Fruit fly (Drosophila melanogaster) whole organism, wandering third instar larva: Measurements from ENCODE around the gene CG9396.

Experiments
- Abd-B ChIP-seq: fragments of >200 bp; optimal IDR thresholded peaks from 2 replicates; lab custom pipeline; 2017; ENCODE audit warnings: missing biosample characterization, missing genetic modification characterization
- CG9705 ChIP-seq: fragments of 200-800 bp; sonication (Bioruptor generic); optimal IDR thresholded peaks from 2 replicates; lab custom pipeline; 2018; ENCODE audit warnings: missing biosample characterization, mild to moderate bottlenecking, missing genetic modification characterization
- N ChIP-seq: fragments of >200 bp; optimal IDR thresholded peaks from 2 replicates; lab custom pipeline; 2018; ENCODE audit warnings: missing biosample characterization, missing external identifiers, missing genetic modification characterization
- dmrt93B ChIP-seq: fragments of 200-800 bp; sonication (Bioruptor generic); optimal IDR thresholded peaks from 2 replicates; lab custom pipeline; 2018; ENCODE audit warnings: missing biosample characterization, mild to moderate bottlenecking, missing genetic modification characterization
- fru ChIP-seq: fragments of 200-800 bp; sonication (Bioruptor generic); optimal IDR thresholded peaks from 3 replicates; lab custom pipeline; 2016; ENCODE audit warnings: missing biosample characterization, mild to moderate bottlenecking, missing genetic modification characterization
- h ChIP-seq: fragments of 200-800 bp; sonication (Bioruptor generic); optimal IDR thresholded peaks from 3 replicates; lab custom pipeline; 2016; ENCODE audit warnings: missing biosample characterization, mild to moderate bottlenecking, missing genetic modification characterization
- psq ChIP-seq: fragments of 200-800 bp; sonication (Bioruptor generic); optimal IDR thresholded peaks from 3 replicates; lab custom pipeline; 2017; ENCODE audit warnings: missing biosample characterization, mild to moderate bottlenecking, missing genetic modification characterization, moderate library complexity
- rgr ChIP-seq: fragments of 200-800 bp; sonication (Bioruptor generic); optimal IDR thresholded peaks from 3 replicates; lab custom pipeline; 2016; ENCODE audit warnings: missing biosample characterization, mild to moderate bottlenecking, missing genetic modification characterization
- tai ChIP-seq: sonication (Bioruptor generic); optimal IDR thresholded peaks from 2 replicates; lab custom pipeline; 2016; ENCODE audit warnings: missing biosample characterization, missing genetic modification characterization

DNA sequence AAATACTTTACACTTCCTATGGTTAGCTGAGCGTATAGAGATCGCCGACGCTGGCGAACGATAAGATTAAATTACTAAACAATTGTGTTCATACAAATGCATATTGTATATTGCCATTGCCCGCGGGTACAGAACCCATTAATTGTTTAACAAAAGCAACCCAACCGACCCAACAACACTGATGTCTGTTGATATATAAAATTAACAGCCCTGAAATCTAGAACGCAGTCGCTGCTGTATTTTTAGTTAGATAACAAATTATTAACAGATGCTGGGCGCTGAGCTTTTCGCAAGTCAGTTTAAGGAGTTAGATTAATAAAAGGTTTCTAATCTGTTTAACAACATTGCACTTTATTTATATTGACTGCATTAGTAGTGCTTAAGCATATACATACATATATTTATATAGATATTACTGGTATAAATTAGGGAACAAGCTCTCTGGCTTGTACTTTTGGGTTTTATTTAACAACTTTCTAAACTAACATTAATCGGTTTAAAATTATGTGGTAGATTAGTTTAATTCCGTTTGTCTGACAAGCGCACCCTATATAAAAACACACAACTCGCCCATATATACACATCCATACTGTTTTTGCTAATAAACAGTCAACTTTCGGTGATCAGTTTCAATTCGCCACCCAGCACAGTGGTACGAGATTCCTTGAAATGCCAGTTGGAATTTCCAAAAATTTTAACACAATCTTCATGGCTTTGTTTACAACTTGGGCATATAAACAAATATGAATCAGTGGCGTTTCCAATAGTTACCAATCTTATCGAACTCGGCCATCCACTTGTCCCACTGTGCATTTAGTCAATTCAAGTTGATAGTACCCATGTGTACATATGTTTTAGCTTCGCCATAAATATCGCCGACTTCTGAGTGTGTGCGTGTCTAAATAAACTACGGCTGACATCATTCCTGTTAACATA, 43.2 kb downstream of the CG9396 start:
- TF ChIP-seq N (GFP tag; lab: Kevin White, UChicago) (no peak), h (GFP tag; lab: Kevin White, UChicago) (peak; percentile 99), psq (GFP tag; lab: Kevin White, UChicago) (peak; percentile 86), rgr (GFP tag; lab: Kevin White, UChicago) (peak; percentile 96), tai (no peak), dmrt93B (GFP tag; lab: Kevin White, UChicago) (peak; percentile 81), fru (GFP tag; lab: Kevin White, UChicago) (peak; percentile 97), Abd-B (GFP tag; lab: Kevin White, UChicago) (no peak), CG9705 (peak; percentile 68)
